Fruit fly (Drosophila melanogaster) ovary, adult (tissue): ENCODE results near the gene CG32235.

Source experiments
- CG17801 ChIP-seq: fragments of 200-800 bp; optimal IDR thresholded peaks from 2 replicates; lab custom pipeline; 2019; ENCODE audit warnings: missing biosample characterization, mild to moderate bottlenecking, missing genetic modification characterization, moderate library complexity; ENCODE audit not compliant: partially characterized antibody

CG32235 gene

DNA sequence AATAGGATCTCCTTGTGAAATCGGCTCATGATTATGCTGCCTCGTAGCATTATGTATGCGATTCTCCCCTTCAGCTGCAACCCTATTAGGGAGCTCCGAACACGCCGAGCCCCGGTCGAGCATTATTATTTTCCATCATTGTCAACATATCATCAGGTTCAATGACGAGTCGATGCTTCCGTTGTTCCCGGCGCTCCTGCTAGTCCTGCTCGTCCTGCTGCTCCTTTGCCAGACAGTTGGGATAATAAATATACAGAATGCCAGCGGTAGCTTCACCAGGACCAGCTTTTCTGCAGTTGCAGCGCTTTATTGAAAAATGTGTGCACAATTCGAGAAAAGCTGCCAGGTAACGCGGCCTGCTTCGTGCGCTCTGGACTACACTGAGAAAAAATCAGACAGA lies at the start of gene CG32235:
Gene CG32235, minus strand, starts transcription at position 101 of the 400 bp plus-strand sequence.
- TF ChIP-seq CG17801 (GFP tag; lab: Kevin White, UChicago), result no peak

DNA sequence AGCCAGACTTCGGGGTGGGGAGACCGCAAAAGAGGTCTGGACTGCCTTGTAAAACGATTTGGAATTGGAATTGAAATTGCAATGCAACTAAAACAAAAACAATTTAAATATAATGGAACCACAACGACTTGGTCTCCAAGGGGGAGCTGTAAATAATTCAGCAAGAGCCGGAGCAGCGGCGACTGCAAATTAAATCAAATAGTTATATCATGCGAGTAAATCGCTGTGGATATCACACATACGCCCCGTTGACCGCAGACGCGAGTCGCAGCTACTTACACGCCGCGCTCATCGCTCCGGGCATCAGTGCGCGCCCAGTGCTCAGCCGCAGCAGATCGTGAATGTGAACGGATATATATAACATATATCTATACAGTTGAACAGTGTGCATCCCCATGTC lies 49.8 kb upstream of the CG32235 start, which contains the start of gene Rh50:
Gene Rh50, plus strand, starts transcription at position 301 of the 400 bp plus-strand sequence.
- TF ChIP-seq CG17801 (GFP tag; lab: Kevin White, UChicago), result no peak

DNA sequence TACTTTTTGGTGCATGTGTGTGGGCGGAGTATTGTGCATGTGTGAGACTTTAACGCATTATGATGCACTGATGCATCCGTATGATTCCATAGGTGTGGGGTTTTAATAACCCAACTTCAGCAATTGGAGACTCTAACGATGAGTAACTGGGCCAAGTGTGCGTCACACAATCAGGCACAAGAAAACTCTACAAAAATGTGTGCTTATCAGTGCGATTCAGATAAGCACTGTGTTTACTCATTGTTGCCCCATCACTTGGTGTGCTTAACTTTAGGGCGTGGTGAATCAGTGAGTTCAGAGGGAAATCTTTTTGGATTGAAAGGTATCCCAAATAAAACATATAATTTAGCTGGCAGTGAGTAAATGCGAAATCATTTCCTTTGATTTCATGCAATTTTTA lies 38.8 kb upstream of the CG32235 start:
- TF ChIP-seq CG17801 (GFP tag; lab: Kevin White, UChicago), result no peak

DNA sequence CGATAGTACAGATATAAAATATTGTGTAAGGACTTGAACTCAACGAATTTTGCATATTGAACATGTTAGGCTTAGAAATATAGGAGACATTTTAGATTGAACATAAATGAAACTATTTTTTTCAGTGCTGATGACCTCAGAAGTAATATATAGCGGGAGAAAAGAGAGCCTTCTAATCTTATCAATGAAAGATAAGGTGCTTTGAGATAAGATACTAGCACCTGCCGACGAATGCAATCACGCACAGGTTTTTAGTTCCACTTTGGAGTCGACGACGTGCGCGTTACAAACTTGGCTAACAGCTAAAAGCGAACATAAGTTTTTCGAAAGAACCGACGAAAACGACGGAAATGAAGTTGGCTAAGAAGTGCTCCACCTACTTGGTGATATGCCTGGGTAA lies 38.4 kb upstream of the CG32235 start, which contains the start of gene hoka:
Gene hoka, plus strand, starts transcription at position 254 of the 400 bp plus-strand sequence.
- TF ChIP-seq CG17801 (GFP tag; lab: Kevin White, UChicago), result no peak

DNA sequence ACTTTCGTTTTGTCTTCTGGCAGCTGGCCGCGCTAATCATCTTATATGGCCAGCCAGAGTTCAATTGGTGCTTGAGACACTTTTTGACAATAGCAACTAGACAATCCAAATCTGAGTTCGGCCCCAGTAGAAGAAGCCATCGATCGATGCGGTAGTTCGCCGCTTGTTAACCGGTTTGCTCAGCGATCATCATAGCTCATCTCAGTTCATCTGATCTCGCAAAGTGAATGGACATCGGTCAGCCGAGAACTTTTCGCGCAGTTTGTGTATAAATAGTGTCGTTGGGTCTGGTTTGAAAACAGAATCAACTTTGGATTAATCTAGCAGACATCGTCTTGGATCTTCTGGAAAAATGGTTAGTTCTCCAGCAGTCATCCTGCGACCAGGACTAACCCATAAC lies 36.3 kb upstream of the CG32235 start, which contains the start of gene CG13705:
Gene CG13705, plus strand, starts transcription at position 301 of the 400 bp plus-strand sequence.
- no peak for TF ChIP-seq CG17801 (GFP tag; lab: Kevin White, UChicago)

DNA sequence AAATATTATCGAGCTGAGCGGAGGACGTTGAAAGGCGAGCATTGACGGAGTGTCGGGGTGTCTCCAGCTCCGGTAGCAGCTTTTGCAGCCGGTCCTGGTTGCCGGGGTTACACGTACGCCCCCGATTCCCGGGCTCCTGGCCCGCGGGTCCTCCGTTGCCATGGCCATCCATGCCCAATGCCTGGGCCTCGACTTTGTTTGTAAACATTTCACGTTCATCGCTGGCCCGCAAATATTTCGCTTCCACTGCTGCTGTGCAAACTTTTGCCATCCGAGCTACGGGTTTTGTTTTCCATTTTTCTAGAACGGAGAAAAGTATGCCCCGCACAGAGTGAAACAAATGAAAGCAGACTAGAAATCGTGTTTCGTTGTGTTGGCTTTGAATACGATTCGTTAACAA lies 699 bp upstream of the CG32235 start, which contains the start of gene Dnah3:
Gene Dnah3, plus strand, starts transcription at position 301 of the 400 bp plus-strand sequence.
- no peak for TF ChIP-seq CG17801 (GFP tag; lab: Kevin White, UChicago)

DNA sequence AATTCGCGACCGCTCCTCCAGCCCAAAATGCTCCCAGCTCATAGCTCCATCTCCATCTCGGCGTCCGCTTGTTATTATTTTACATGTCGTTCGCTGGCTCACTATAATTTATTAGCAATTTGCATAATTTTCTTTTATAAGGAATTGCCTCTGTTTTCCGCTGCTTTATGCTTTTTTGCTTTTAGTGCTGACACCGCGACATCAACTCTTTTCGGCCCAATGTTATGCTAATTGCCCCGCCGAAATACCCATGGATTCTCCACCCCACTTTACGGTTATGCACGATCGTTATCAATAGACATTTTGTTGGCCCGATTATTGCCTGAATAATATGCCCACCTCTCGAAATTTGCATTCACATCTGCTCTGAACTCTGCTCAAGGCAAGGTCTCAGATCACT lies 5.1 kb downstream of the CG32235 start:
- TF ChIP-seq CG17801 (GFP tag; lab: Kevin White, UChicago), result no peak

DNA sequence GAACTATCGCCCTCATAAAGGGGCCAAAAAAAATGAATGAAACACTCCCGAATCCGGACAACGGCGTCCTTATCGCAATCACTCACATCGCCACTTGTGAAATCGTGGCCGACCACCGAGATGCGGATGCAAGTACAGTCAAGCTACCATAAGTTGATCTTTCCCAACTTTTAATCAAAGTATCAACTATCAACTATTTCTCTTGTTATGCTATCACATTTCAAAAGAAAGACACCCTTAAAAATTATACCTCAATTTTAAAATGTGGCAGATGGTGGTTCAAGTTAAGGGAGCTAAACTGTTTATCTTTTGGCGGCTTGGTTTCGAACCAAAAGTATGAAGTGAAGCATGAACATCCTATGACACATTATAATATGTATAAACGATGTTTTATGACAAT lies 6.1 kb downstream of the CG32235 start:
- no peak for TF ChIP-seq CG17801 (GFP tag; lab: Kevin White, UChicago)

DNA sequence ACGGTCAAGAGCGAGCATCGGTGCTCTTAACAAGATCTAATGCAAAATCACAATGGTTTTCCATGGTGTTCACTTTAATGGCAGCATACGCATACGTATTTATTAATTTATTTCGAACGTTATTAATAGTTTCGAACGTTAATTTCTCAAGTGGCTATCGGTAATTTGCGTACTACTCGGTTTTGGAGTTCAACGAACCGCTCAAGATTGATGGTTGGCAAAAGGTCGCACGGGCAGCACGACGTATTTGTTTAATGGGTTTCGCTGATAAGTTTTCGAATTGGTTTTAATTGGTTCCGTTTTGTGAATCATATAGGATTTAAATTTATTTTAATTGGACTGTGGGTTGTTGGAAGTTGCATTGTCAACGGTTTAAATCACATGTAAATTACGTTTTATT lies 7.2 kb downstream of the CG32235 start:
- TF ChIP-seq CG17801 (GFP tag; lab: Kevin White, UChicago), result no peak

DNA sequence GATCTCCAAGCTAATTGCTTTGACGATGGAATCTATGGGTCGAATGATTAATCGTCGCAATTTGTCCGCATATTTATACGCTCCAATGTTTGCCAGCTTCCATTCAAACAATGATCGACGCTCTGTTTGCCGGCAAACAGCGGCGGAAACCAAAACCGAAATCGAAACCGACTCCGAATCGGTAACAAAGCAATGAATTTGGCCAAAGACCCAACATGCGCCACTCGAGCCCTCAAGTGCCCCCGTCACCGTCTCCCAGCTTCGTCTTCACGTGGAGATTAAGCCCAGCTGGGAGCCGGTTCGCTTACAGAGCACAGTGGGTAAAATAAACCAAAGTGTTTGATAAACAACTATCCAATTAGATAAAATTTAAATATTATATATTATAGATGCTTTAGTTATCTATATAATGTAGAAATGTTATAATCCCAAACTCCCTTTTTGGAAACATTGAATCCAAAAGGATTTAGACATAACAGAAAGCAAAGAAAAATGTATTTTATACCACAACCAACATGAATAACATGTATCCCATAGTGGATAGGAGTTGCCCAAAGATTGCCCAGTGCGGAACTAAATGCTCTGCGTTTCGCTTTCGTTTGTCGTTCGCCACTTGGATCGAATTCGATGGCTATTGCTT lies 7.7 kb downstream of the CG32235 start, which contains the start of gene CG32237:
Gene CG32237, minus strand, starts transcription at position 51 of the 640 bp plus-strand sequence.
- no peak for TF ChIP-seq CG17801 (GFP tag; lab: Kevin White, UChicago)

DNA sequence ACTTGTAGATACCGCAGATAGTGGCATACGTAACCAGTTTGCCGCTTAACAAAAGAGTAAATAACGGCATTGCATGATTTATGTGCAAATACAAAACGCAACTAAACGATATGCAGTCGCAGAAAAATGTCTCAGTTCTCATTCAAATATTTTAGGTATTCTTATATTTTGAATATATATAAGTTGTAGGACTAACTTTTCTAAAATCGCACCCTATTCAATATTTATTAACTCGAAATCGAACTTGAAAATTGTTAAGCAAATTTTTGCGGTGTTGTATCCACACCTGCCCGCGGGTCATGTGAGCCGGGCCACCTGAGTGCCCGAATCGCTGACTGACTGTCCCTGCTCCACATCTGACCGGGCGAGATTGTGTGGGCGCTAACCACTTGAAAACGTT lies 12.2 kb downstream of the CG32235 start:
- no peak for TF ChIP-seq CG17801 (GFP tag; lab: Kevin White, UChicago)

DNA sequence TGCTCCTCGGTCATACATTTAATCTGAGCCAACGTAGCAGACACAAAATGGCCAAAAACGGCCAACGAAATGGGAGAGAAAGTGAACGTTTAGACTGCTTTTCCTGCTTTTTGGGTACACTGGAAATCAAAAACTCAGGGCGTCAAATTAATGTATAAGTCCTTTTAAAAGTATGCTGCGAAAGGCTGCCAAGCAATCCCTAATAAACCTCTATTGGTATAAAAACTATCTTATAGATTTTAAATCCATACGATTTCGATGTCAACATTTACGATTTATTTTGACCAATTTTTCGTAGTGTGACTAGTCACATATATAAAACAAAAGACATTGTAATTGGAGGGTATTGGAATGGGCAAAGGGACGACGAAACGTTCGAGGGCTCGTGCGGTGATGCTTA lies 15.5 kb downstream of the CG32235 start:
- no peak for TF ChIP-seq CG17801 (GFP tag; lab: Kevin White, UChicago)

DNA sequence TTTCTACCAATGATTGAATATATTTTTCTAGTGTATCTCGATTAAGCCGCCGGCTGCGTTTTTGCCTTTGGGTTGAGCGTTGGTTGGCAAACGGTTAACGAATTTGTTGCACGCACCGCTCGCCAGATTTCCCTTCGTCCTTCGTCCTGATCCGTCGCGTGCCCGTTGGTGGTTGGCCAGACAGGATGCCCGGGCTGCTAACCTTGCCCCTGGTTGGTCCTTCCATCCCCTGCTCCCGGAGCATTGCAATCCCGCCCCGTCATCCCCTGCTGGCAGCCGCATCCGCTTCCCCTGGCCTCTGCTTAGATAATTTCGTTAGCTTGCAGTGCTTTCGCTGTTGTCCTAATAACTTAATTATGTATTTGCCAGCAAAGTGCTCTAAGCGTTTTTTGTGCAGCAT lies 16.8 kb downstream of the CG32235 start:
- no peak for TF ChIP-seq CG17801 (GFP tag; lab: Kevin White, UChicago)

DNA sequence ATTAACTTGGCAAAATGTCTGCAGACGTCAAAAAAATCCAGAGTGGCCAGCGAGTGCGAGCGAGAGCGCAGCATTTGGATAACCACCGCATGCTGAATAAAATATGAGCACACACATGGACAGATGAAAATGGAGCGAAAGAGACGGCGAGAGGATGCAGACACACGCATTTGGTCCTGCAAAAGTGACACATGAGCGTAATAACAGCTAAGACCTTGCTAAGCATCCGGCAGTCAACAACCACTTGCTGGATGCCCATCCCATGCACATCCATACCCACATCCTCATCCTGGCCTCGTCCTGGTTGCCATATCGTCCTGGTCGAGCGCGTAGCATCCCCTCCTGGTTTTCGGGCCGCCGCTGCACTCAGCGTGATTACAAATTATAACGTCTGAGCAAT lies 17.6 kb downstream of the CG32235 start:
- TF ChIP-seq CG17801 (GFP tag; lab: Kevin White, UChicago), result no peak

DNA sequence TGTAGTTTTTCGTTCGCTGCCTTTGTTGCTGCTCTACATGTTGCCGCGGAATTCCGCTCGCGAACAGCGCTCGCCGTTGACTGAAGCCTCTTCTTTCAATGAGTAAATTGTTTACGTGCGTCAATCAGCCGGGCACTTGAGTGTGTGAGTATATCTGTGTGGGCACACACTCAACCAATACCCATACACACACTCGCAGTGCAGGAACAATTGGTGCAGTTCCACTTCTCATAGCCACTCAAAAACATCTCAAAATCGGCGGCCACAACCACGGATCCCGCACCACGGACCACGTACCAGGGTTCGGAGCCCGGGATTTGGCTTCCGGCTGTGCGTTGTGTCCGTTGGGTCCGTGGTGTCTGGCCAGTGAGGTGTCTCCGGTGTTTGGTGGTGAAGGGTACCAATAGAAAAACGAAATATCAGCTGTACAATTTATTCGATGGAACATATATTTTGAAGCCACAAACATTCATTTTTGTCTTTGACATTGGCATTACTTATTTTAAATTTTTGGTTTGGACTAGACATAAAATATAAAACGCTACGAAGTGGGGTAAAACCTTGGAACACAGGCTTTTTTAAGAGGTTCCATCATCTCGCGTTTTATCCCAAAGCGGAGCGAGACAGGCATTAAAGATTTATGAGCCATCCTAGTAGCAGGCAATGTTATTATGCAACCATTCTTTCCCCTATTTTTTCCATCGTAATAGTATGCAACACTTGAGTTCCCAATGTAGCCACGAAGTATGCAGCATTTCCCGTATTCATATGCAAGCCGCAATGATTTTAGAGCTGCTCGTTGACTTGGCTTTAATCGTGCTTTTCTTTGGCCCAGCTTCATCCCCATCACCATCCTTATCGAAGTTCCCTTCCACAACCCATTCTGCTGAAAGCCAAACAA lies 20.0 kb downstream of the CG32235 start, which contains the start of gene CG13707:
Gene CG13707, minus strand, starts transcription at position 70 of the 901 bp plus-strand sequence.
- no peak for TF ChIP-seq CG17801 (GFP tag; lab: Kevin White, UChicago)
